Worm (Caenorhabditis elegans): ENCODE measurements around the gene hic-1.

- TF ChIP-seq C17E4.6 (GFP tag; IDR thresholded peaks at IDR 0.05) (no peak), snpc-1.1 (tag; optimal IDR thresholded peaks at IDR 0.05; ENCODE audit: insufficient read depth) (no peak), F22D6.2 (tag; optimal IDR thresholded peaks at IDR 0.05) (no peak), rcor-1 (GFP tag; IDR thresholded peaks at IDR 0.05) (no peak), aptf-3 (GFP tag; IDR thresholded peaks at IDR 0.05) (no peak), F49E8.2 (tag; optimal IDR thresholded peaks at IDR 0.05; ENCODE audit: insufficient read depth) (no peak), Y67H2A.10 (GFP tag; conservative IDR thresholded peaks at IDR 0.05) (no peak), let-607 (tag; optimal IDR thresholded peaks at IDR 0.05) (no peak), unc-130 (GFP tag; optimal IDR thresholded peaks at IDR 0.05) (no peak), attf-6 (GFP tag; IDR thresholded peaks at IDR 0.05) (no peak), nhr-120 (GFP tag; IDR thresholded peaks at IDR 0.05) (no peak)
Measured at ce11 chrX:6603098-6603497, 4.5 kb upstream of the hic-1 start, which contains the start of gene F23G4.1.
